Fruit fly (Drosophila melanogaster): ENCODE results near the gene CARPB.

DNA sequence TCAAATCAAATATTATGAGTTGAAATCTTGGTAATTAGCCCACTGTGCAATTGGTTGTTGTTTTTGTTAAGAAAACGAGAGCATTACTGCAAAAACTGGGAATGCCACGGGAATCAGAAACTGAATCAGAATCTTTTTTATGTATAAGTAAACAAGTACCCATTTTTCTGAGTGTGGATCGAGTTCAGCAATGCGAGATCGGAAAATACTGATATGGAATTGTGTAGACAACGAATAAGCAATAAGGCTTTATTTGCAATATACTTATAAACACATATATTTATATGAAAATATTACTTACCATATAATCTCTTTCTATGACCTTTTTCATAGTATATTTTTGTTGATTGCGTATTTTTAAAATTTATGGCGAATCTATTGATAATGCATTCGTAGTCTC lies 4.9 kb downstream of the CARPB start:
- TF ChIP-seq OdsH (GFP tag; optimal IDR thresholded peaks at IDR 0.05) (no peak), GATAd (GFP tag; optimal IDR thresholded peaks at IDR 0.05) (no peak), Vsx2 (GFP tag; optimal IDR thresholded peaks at IDR 0.05; ENCODE audit: partially characterized antibody) (no peak), pan (optimal IDR thresholded peaks at IDR 0.05) (no peak), fru (GFP tag; optimal IDR thresholded peaks at IDR 0.05) (no peak), psq (GFP tag; optimal IDR thresholded peaks at IDR 0.05) (no peak), Jra (GFP tag; optimal IDR thresholded peaks at IDR 0.05) (no peak), Dfd (GFP tag; optimal IDR thresholded peaks at IDR 0.05) (no peak)
